Fruit fly (Drosophila melanogaster) whole organism, adult: Measurements from ENCODE around the gene snRNP-U1-70K.
A peak's percentile ranks its signal among the peaks of the same experiment; 100 is the strongest.

Experiments used
- CG11617 ChIP-seq: fragments of 200-800 bp; sonication (Bioruptor generic); optimal IDR thresholded peaks from 2 replicates; lab custom pipeline; 2017; ENCODE audit warnings: mild to moderate bottlenecking, missing biosample characterization, missing genetic modification reagents, missing genetic modification characterization
- CG12768 ChIP-seq: fragments of 200-800 bp; sonication (Bioruptor generic); optimal IDR thresholded peaks from 2 replicates; lab custom pipeline; 2017; ENCODE audit warnings: missing biosample characterization, missing genetic modification characterization, mild to moderate bottlenecking, moderate library complexity, missing genetic modification reagents
- CG14711 ChIP-seq: fragments of 200-800 bp; sonication (Bioruptor generic); optimal IDR thresholded peaks from 2 replicates; lab custom pipeline; 2018; ENCODE audit warnings: missing biosample characterization, mild to moderate bottlenecking, missing genetic modification characterization, moderate library complexity
- CG33017 ChIP-seq: fragments of 200-800 bp; sonication (Bioruptor generic); optimal IDR thresholded peaks from 2 replicates; lab custom pipeline; 2018; ENCODE audit warnings: missing biosample characterization, mild to moderate bottlenecking, missing genetic modification characterization, moderate library complexity
- CG5204 ChIP-seq: fragments of 200-800 bp; sonication (Bioruptor generic); optimal IDR thresholded peaks from 2 replicates; lab custom pipeline; 2016; ENCODE audit warnings: missing biosample characterization, missing genetic modification characterization
- CG7045 ChIP-seq: fragments of 200-800 bp; sonication (Bioruptor generic); optimal IDR thresholded peaks from 2 replicates; lab custom pipeline; 2017; ENCODE audit warnings: missing biosample characterization, mild to moderate bottlenecking, missing genetic modification characterization
- CG7101 ChIP-seq: fragments of 200-800 bp; sonication (Bioruptor generic); optimal IDR thresholded peaks from 2 replicates; lab custom pipeline; 2018; ENCODE audit warnings: missing biosample characterization, mild to moderate bottlenecking, missing genetic modification characterization, moderate library complexity
- Clk ChIP-seq: fragments of 200-800 bp; sonication (Bioruptor generic); optimal IDR thresholded peaks from 2 replicates; lab custom pipeline; 2017; ENCODE audit warnings: missing biosample characterization, missing genetic modification characterization
- Crg-1 ChIP-seq: fragments of 200-800 bp; sonication (Bioruptor generic); optimal IDR thresholded peaks from 2 replicates; lab custom pipeline; 2016; ENCODE audit warnings: missing biosample characterization, missing genetic modification characterization
- Hr96 ChIP-seq: fragments of 200-800 bp; sonication (Bioruptor generic); optimal IDR thresholded peaks from 2 replicates; lab custom pipeline; 2016; ENCODE audit warnings: missing biosample characterization, missing genetic modification characterization
- Mnt ChIP-seq: fragments of 200-800 bp; sonication (Bioruptor generic); optimal IDR thresholded peaks from 2 replicates; lab custom pipeline; 2016; ENCODE audit warnings: missing biosample characterization, mild to moderate bottlenecking, missing genetic modification characterization
- bab1 ChIP-seq: fragments of 200-800 bp; sonication (Bioruptor generic); optimal IDR thresholded peaks from 3 replicates; lab custom pipeline; 2019; ENCODE audit warnings: missing biosample characterization, mild to moderate bottlenecking, missing genetic modification characterization, moderate library complexity
- cic ChIP-seq: fragments of 200-800 bp; sonication (Bioruptor generic); optimal IDR thresholded peaks from 2 replicates; lab custom pipeline; 2017; ENCODE audit warnings: missing biosample characterization, mild to moderate bottlenecking, missing genetic modification characterization, moderate library complexity
- cnc ChIP-seq, 2 experiments: fragments of >200 bp; optimal IDR thresholded peaks; 2 replicates each; lab custom pipeline; 2017
- kay ChIP-seq: fragments of 200-800 bp; sonication (Bioruptor generic); peaks from one replicate; lab custom pipeline; 2016; ENCODE audit warnings: missing biosample characterization, missing genetic modification characterization, borderline replicate concordance
- ovo ChIP-seq: fragments of 200-800 bp; sonication (Bioruptor generic); optimal IDR thresholded peaks from 2 replicates; lab custom pipeline; 2016; ENCODE audit warnings: missing biosample characterization, missing genetic modification characterization
- pad ChIP-seq: fragments of 200-800 bp; sonication (Bioruptor generic); optimal IDR thresholded peaks from 3 replicates; lab custom pipeline; 2017; ENCODE audit warnings: missing biosample characterization, missing genetic modification characterization, mild to moderate bottlenecking, moderate library complexity, missing genetic modification reagents
- tj ChIP-seq: fragments of 200-800 bp; sonication (Bioruptor generic); optimal IDR thresholded peaks from 3 replicates; lab custom pipeline; 2017; ENCODE audit warnings: missing biosample characterization, mild to moderate bottlenecking, missing genetic modification characterization, moderate library complexity
- toe ChIP-seq: fragments of 200-800 bp; sonication (Bioruptor generic); optimal IDR thresholded peaks from 2 replicates; lab custom pipeline; 2016; ENCODE audit warnings: missing biosample characterization, missing genetic modification characterization

snRNP-U1-70K gene

dm6 chr2L:6948540-6948942 lies 23.0 kb downstream of the snRNP-U1-70K start, which contains the start of gene ihog:
TSS of gene ihog (minus strand) at chr2L:6948808.
- TF ChIP-seq CG11617 (GFP tag; lab: Kevin White, UChicago): no peak
- TF ChIP-seq Clk (GFP tag; lab: Kevin White, UChicago): no peak
- no peak for TF ChIP-seq CG7101 (tag; lab: Kevin White, UChicago)
- no peak for TF ChIP-seq CG5204
- TF ChIP-seq bab1 (GFP tag; lab: Kevin White, UChicago): peak; percentile 19
- TF ChIP-seq Mnt (GFP tag; lab: Kevin White, UChicago): peak; percentile 33
- TF ChIP-seq CG33017 (tag; lab: Kevin White, UChicago): no peak
- TF ChIP-seq CG14711 (tag; lab: Kevin White, UChicago): no peak
- TF ChIP-seq kay (GFP tag; lab: Kevin White, UChicago): no peak
- TF ChIP-seq cnc (optimal IDR thresholded peaks at IDR 0.05; lab: Kevin White, UChicago): no peak
- peak; percentile 12 for TF ChIP-seq pad
- TF ChIP-seq Crg-1: no peak

dm6 chr2L:6945088-6945487 lies 26.4 kb downstream of the snRNP-U1-70K start, which contains the start of gene Fgop2:
TSS of gene Fgop2 (minus strand) at chr2L:6945289.
- TF ChIP-seq cic (GFP tag; lab: Kevin White, UChicago): no peak
- no peak for TF ChIP-seq Mnt (GFP tag; lab: Kevin White, UChicago)
- no peak for TF ChIP-seq Clk (GFP tag; lab: Kevin White, UChicago)
- no peak for TF ChIP-seq Crg-1
- no peak for TF ChIP-seq CG12768 (GFP tag; lab: Kevin White, UChicago)
- TF ChIP-seq bab1 (GFP tag; lab: Kevin White, UChicago): peak; percentile 31

DNA sequence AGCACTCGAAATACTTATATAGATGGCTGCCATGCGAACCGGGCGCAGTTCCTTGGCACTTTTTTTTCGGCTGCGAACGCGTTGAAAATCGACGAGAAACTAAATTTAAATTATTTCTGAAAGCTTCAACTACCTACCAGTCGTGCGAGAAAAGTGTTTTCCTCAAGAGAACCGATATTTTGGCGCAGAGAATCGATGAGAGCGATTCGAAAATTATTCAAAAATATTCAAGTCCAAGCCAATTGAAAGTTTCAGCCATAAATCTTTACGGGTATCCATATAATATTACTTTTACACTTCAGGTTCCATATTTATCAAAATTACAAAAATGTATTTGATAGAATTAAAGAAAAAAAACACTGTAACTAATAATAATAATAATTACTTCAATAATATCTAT lies 28.8 kb downstream of the snRNP-U1-70K start, which contains the start of gene CG18304:
Gene CG18304 (minus strand): TSS at position 101 of the 400 bp plus-strand sequence.
- TF ChIP-seq Hr96 (no peak), toe (GFP tag; lab: Kevin White, UChicago) (no peak), CG7101 (tag; lab: Kevin White, UChicago) (no peak), CG7045 (GFP tag; lab: Kevin White, UChicago) (no peak), kay (GFP tag; lab: Kevin White, UChicago) (no peak), bab1 (GFP tag; lab: Kevin White, UChicago) (no peak), pad (no peak), CG12768 (GFP tag; lab: Kevin White, UChicago) (no peak), ovo (GFP tag; lab: Kevin White, UChicago) (no peak), Mnt (GFP tag; lab: Kevin White, UChicago) (no peak), CG14711 (tag; lab: Kevin White, UChicago) (no peak), Clk (GFP tag; lab: Kevin White, UChicago) (no peak), CG11617 (GFP tag; lab: Kevin White, UChicago) (no peak), cic (GFP tag; lab: Kevin White, UChicago) (no peak), tj (GFP tag; lab: Kevin White, UChicago) (no peak)

DNA sequence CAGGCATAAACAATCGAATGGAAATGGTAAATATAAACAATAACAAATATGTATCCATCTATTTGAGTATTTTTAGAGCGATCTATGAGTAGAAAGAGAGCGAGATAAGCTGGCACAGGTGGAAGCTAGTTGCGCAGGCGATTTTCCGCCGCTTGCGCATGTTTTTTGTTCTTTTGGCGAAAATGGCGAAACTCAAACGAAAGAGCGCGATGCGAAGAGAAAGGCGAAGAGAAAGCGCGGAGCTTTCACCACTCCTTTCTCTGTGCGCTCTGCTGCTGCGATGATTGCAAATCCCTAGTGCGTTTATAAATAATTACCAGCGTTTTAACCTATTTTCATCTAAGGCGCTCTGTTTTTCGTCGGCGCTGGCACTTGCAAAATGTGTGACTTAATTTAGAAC lies 29.8 kb downstream of the snRNP-U1-70K start:
- TF ChIP-seq CG11617 (GFP tag; lab: Kevin White, UChicago) (peak; percentile 57), kay (GFP tag; lab: Kevin White, UChicago) (no peak)

- TF ChIP-seq tj (GFP tag; lab: Kevin White, UChicago) (no peak), Crg-1 (no peak), ovo (GFP tag; lab: Kevin White, UChicago) (no peak), pad (no peak)
Observed at dm6 chr2L:6939698-6940097, 31.8 kb downstream of the snRNP-U1-70K start.

dm6 chr2L:6931821-6932220 lies 39.7 kb downstream of the snRNP-U1-70K start, which contains the start of gene CG43232:
TSS of gene CG43232 (plus strand) at chr2L:6932121.
- TF ChIP-seq CG7045 (GFP tag; lab: Kevin White, UChicago) (no peak), CG14711 (tag; lab: Kevin White, UChicago) (no peak), kay (GFP tag; lab: Kevin White, UChicago) (peak; percentile 78)

DNA sequence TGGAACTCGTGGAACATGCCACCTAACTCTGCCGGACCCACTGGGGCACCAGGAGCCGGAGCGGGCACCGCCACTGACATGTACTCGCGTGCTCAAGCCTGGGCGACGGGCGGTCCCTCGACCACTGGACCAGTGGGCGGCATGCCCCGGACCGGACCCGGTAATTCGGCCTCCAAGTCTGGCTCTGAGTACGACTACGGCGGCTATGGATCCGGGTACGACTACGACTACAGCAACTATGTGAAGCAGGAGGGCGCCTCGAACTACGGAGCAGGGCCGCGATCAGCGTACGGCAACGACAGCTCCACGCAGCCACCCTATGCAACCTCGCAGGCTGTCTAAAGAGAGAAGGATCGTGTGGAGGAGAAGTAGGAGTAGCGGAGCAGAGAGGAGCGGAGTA lies 46.4 kb downstream of the snRNP-U1-70K start:
- no peak for TF ChIP-seq CG7101 (tag; lab: Kevin White, UChicago)
- TF ChIP-seq CG7045 (GFP tag; lab: Kevin White, UChicago): no peak
- TF ChIP-seq CG33017 (tag; lab: Kevin White, UChicago): no peak
- TF ChIP-seq kay (GFP tag; lab: Kevin White, UChicago): no peak
- no peak for TF ChIP-seq ovo (GFP tag; lab: Kevin White, UChicago)
- no peak for TF ChIP-seq bab1 (GFP tag; lab: Kevin White, UChicago)
- TF ChIP-seq cnc (optimal IDR thresholded peaks at IDR 0.05; lab: Kevin White, UChicago): no peak
- TF ChIP-seq Hr96: no peak
- TF ChIP-seq CG11617 (GFP tag; lab: Kevin White, UChicago): no peak
- no peak for TF ChIP-seq CG14711 (tag; lab: Kevin White, UChicago)
- no peak for TF ChIP-seq Mnt (GFP tag; lab: Kevin White, UChicago)
- TF ChIP-seq CG5204: no peak
- TF ChIP-seq cic (GFP tag; lab: Kevin White, UChicago): no peak
- no peak for TF ChIP-seq Crg-1
- no peak for TF ChIP-seq Clk (GFP tag; lab: Kevin White, UChicago)
